Worm (Caenorhabditis elegans) whole organism, early embryonic: ENCODE data around the gene F53F4.16.

Experiments
- B0310.2 ChIP-seq: sonication (generic microtip); optimal IDR thresholded peaks from 2 replicates; lab custom pipeline; 2016; ENCODE audit warnings: mild to moderate bottlenecking, missing genetic modification characterization, missing compliant biosample characterization
- F13C5.2 ChIP-seq: sonication (generic microtip); optimal IDR thresholded peaks from 2 replicates; lab custom pipeline; 2017; ENCODE audit warnings: mild to moderate bottlenecking, missing genetic modification characterization, inconsistent platforms, missing compliant biosample characterization
- aly-1 ChIP-seq: sonication (generic microtip); optimal IDR thresholded peaks from 2 replicates; lab custom pipeline; 2016; ENCODE audit warnings: missing genetic modification characterization, missing compliant biosample characterization
- ama-1 ChIP-seq: fragments of 150-350 bp; optimal IDR thresholded peaks from 2 replicates; lab custom pipeline; 2014
- ceh-13 ChIP-seq: fragments of 200-800 bp; sonication (Bioruptor generic); optimal IDR thresholded peaks from 2 replicates; lab custom pipeline; 2018; ENCODE audit warnings: mild to moderate bottlenecking, missing genetic modification characterization, missing compliant biosample characterization
- ceh-36 ChIP-seq: sonication (generic microtip); optimal IDR thresholded peaks from 2 replicates; lab custom pipeline; 2016; ENCODE audit warnings: missing genetic modification characterization, inconsistent platforms, missing compliant biosample characterization
- ets-7 ChIP-seq: sonication (generic microtip); optimal IDR thresholded peaks from 2 replicates; lab custom pipeline; 2016; ENCODE audit warnings: missing genotype, missing genetic modification characterization, missing compliant biosample characterization
- flt-1 ChIP-seq: fragments of 200-800 bp; sonication (Bioruptor generic); IDR thresholded peaks from 2 replicates; pipeline ENCODE4 v1.3.6; 2022; ENCODE audit warnings: missing genetic modification characterization, missing compliant biosample characterization
- hmbx-1 ChIP-seq: sonication (generic microtip); optimal IDR thresholded peaks from 2 replicates; lab custom pipeline; 2016; ENCODE audit warnings: mild to moderate bottlenecking, missing genetic modification characterization, missing compliant biosample characterization
- hmg-4 ChIP-seq: fragments of 200-800 bp; sonication (Bioruptor generic); optimal IDR thresholded peaks from 2 replicates; lab custom pipeline; 2018; ENCODE audit warnings: mild to moderate bottlenecking, missing genetic modification characterization, missing compliant biosample characterization
- hnd-1 ChIP-seq: sonication (generic microtip); optimal IDR thresholded peaks from 2 replicates; lab custom pipeline; 2016; ENCODE audit warnings: missing genetic modification characterization, missing compliant biosample characterization
- pes-1 ChIP-seq: fragments of 200-800 bp; sonication (Bioruptor generic); IDR thresholded peaks from 2 replicates; pipeline ENCODE4 v1.3.6; 2022; ENCODE audit warnings: missing genetic modification reagents, missing genetic modification characterization, missing compliant biosample characterization
- scrt-1 ChIP-seq: fragments of 200-800 bp; sonication (Bioruptor generic); IDR thresholded peaks from 2 replicates; pipeline ENCODE4 v1.3.6; 2022; ENCODE audit warnings: missing genetic modification characterization, missing compliant biosample characterization
- sea-1 ChIP-seq: fragments of 200-800 bp; sonication (Bioruptor generic); conservative IDR thresholded peaks from 2 replicates; pipeline ENCODE4 v1.3.6; 2022; ENCODE audit warnings: missing genetic modification characterization, missing compliant biosample characterization
- tbx-11 ChIP-seq: fragments of 200-800 bp; sonication (Bioruptor generic); IDR thresholded peaks from 2 replicates; pipeline ENCODE4 v1.3.6; 2022; ENCODE audit warnings: missing genetic modification characterization, missing compliant biosample characterization
- tbx-37 ChIP-seq: fragments of 200-800 bp; sonication (Bioruptor generic); conservative IDR thresholded peaks from 2 replicates; pipeline ENCODE4 v1.3.6; 2022; ENCODE audit warnings: missing genetic modification reagents, missing genetic modification characterization, missing compliant biosample characterization
- tra-4 ChIP-seq: sonication (generic microtip); optimal IDR thresholded peaks from 2 replicates; lab custom pipeline; 2017; ENCODE audit warnings: missing genetic modification characterization, missing compliant biosample characterization

The F53F4.16 gene

DNA sequence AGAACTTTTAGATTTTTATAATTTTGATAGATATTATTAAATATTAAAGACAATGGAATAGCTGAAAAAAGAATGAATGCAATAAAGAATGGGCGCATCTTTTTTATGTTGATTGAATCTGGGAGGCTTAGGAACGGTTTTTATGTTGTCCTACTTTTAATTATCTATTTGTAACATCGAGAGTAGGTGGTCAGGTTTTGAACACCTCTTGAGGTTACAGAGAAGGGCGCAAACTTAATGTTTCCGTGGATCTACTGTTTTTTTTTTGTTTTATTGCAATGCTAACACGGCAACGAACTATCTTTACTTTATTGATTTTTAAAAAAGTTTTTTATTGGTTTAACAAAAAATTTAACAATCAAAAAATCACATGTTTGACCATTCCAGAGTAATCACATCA lies 7.8 kb downstream of the F53F4.16 start, which contains the start of gene F53F4.7:
Gene F53F4.7 (minus strand): TSS at position 101 of the 400 bp plus-strand sequence.
- TF ChIP-seq tbx-37 (GFP tag; lab: Robert Waterston, UW) (no peak), aly-1 (tag; lab: Kevin White, UChicago) (no peak), tra-4 (tag; lab: Kevin White, UChicago) (no peak), ama-1 (lab: Kevin White, UChicago) (no peak), ets-7 (tag; lab: Kevin White, UChicago) (no peak), ceh-36 (tag; lab: Kevin White, UChicago) (no peak), ceh-13 (GFP tag; lab: Kevin White, UChicago) (no peak), hmbx-1 (tag; lab: Kevin White, UChicago) (no peak)

DNA sequence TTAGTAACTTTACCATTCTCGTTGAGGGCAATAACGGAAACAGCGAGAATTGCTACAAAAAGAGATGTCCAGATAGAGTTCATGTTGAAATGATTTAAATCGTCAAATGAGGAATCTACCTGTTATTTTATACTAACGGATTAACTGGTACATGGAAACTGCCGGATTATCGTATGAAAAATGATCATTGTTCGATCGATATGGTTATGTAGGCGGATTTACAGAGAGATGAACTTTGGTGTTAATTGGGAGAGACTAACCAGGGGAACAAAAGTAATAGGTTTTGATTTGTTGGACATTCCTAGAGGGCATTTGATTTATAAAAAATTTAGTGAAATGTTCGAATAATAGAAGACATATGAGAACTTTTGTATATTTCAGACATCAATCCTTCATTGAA lies 9.8 kb downstream of the F53F4.16 start, which contains the start of gene spig-9:
Gene spig-9 (minus strand): TSS at position 101 of the 400 bp plus-strand sequence.
- TF ChIP-seq sea-1 (GFP tag; lab: Robert Waterston, UW) (no peak), tbx-11 (GFP tag; lab: Robert Waterston, UW) (no peak), scrt-1 (GFP tag; lab: Robert Waterston, UW) (no peak), B0310.2 (tag; lab: Kevin White, UChicago) (no peak), ets-7 (tag; lab: Kevin White, UChicago) (no peak), F13C5.2 (tag; lab: Kevin White, UChicago) (no peak), hmg-4 (GFP tag; lab: Kevin White, UChicago) (no peak), ama-1 (lab: Kevin White, UChicago) (no peak), pes-1 (no peak), aly-1 (tag; lab: Kevin White, UChicago) (no peak), flt-1 (no peak), hnd-1 (tag; lab: Kevin White, UChicago) (no peak), hmbx-1 (tag; lab: Kevin White, UChicago) (no peak), tbx-37 (GFP tag; lab: Robert Waterston, UW) (no peak), ceh-13 (GFP tag; lab: Kevin White, UChicago) (no peak), tra-4 (tag; lab: Kevin White, UChicago) (no peak), ceh-36 (tag; lab: Kevin White, UChicago) (no peak)

DNA sequence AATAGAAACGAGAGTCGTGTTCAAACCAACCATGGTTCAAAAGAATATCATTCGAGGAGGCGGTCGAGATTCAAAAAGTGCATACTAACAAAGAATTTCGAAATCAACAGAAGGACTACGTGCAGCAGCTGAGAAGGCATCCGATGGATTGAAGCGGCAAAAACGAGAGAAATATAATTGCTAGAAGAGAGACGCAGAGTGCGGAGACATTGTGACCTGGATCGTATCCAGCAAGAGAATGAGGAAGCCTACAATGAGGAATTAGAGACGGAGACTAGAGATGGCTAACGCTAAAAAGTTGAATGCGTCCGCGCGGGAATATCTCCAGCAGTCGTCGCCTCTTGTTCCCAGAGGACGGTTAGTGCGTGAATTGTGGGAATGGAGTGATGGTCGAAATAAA lies 11.8 kb downstream of the F53F4.16 start:
- TF ChIP-seq tbx-37 (GFP tag; lab: Robert Waterston, UW) (no peak), sea-1 (GFP tag; lab: Robert Waterston, UW) (no peak), scrt-1 (GFP tag; lab: Robert Waterston, UW) (no peak), aly-1 (tag; lab: Kevin White, UChicago) (no peak), tra-4 (tag; lab: Kevin White, UChicago) (no peak), flt-1 (no peak)

DNA sequence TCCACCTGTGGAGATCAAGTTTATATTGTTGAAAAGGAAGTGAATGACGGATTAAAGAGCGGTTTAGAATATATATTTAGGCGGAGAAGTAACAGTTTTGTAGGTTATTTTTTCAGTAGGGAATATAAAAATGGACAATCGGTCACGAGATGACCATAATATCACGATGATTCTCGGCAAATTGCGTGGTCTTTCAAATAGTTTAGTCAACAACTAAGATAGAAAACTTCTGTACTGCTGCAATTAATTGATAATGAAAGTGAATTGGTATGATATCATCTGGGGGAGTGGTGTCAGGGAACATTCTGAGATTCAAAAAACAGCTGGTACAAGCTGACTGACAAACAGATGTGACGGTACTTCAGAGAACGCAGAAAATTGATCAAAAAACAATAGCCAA lies 13.1 kb downstream of the F53F4.16 start:
- no peak for TF ChIP-seq ets-7 (tag; lab: Kevin White, UChicago)
- no peak for TF ChIP-seq scrt-1 (GFP tag; lab: Robert Waterston, UW)
- no peak for TF ChIP-seq sea-1 (GFP tag; lab: Robert Waterston, UW)
- no peak for TF ChIP-seq tra-4 (tag; lab: Kevin White, UChicago)

DNA sequence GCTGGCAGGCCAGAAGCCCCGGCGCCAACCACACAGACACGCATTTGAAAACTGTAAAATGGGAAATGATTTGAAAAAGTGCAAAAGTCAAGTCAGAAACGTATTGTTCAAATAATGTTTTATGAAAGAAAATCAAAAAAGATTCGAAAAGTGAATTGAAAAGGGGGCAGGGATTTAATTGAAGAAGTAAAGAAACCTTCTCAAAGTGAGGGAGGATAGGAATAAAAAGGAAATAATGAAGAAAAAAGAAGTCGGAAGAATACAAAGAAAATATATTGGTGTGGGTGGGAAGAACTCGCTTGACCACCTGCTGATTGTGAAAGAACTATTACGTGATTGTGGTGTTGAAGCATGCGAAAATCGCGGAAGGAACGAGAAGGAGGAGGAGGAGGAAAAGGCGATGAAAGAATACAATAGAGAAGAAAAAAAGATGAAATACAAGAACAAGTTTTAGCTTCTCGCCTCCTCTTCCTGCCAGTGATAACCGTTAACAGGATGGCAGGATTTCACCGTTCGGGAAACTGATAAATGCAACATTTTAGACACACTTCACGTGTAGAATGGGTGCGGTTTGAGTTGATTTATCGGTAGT lies 14.9 kb downstream of the F53F4.16 start, which contains the start of gene fmo-4:
Gene fmo-4 (minus strand): TSS at position 51 of the 592 bp plus-strand sequence.
- TF ChIP-seq flt-1 (no peak), scrt-1 (GFP tag; lab: Robert Waterston, UW) (no peak), aly-1 (tag; lab: Kevin White, UChicago) (no peak), sea-1 (GFP tag; lab: Robert Waterston, UW) (no peak), tbx-11 (GFP tag; lab: Robert Waterston, UW) (no peak), hnd-1 (tag; lab: Kevin White, UChicago) (no peak), ceh-13 (GFP tag; lab: Kevin White, UChicago) (no peak), hmbx-1 (tag; lab: Kevin White, UChicago) (no peak), ets-7 (tag; lab: Kevin White, UChicago) (no peak), B0310.2 (tag; lab: Kevin White, UChicago) (no peak), F13C5.2 (tag; lab: Kevin White, UChicago) (no peak), hmg-4 (GFP tag; lab: Kevin White, UChicago) (no peak), ceh-36 (tag; lab: Kevin White, UChicago) (no peak), tbx-37 (GFP tag; lab: Robert Waterston, UW) (no peak), ama-1 (lab: Kevin White, UChicago) (no peak), tra-4 (tag; lab: Kevin White, UChicago) (no peak)

DNA sequence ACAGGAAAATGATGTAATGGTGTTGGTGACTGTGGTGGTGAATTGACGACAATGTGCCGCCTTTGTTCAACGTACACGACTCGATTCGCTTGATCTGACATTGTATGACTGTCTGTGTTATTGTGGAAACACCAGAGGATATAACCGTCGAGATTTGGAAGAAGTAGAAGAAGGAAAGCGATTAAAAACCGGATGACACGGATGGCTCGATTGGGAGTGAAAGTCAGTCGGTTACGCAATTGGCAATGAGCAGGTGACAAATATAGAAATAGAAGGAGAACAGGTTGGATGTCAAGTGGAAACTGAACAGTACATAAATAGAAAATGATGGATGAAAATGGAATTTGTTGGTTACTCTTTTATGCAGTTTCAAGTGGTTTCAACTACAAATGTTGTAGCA lies 20.7 kb downstream of the F53F4.16 start, which contains the start of gene rdy-2:
Gene rdy-2 (minus strand): TSS at position 101 of the 400 bp plus-strand sequence.
- no peak for TF ChIP-seq pes-1
- TF ChIP-seq ceh-36 (tag; lab: Kevin White, UChicago) = no peak
- TF ChIP-seq ama-1 (lab: Kevin White, UChicago) = no peak
- no peak for TF ChIP-seq B0310.2 (tag; lab: Kevin White, UChicago)
- TF ChIP-seq ceh-13 (GFP tag; lab: Kevin White, UChicago) = no peak
- no peak for TF ChIP-seq tbx-11 (GFP tag; lab: Robert Waterston, UW)
- TF ChIP-seq tra-4 (tag; lab: Kevin White, UChicago) = no peak
- TF ChIP-seq hnd-1 (tag; lab: Kevin White, UChicago) = no peak
- TF ChIP-seq flt-1 = no peak
- TF ChIP-seq scrt-1 (GFP tag; lab: Robert Waterston, UW) = no peak
- no peak for TF ChIP-seq hmbx-1 (tag; lab: Kevin White, UChicago)
- TF ChIP-seq tbx-37 (GFP tag; lab: Robert Waterston, UW) = no peak
- TF ChIP-seq aly-1 (tag; lab: Kevin White, UChicago) = no peak
- no peak for TF ChIP-seq sea-1 (GFP tag; lab: Robert Waterston, UW)
- no peak for TF ChIP-seq ets-7 (tag; lab: Kevin White, UChicago)
- no peak for TF ChIP-seq F13C5.2 (tag; lab: Kevin White, UChicago)
- no peak for TF ChIP-seq hmg-4 (GFP tag; lab: Kevin White, UChicago)
